Worm (Caenorhabditis elegans): ENCODE data around the gene nlp-78.

DNA sequence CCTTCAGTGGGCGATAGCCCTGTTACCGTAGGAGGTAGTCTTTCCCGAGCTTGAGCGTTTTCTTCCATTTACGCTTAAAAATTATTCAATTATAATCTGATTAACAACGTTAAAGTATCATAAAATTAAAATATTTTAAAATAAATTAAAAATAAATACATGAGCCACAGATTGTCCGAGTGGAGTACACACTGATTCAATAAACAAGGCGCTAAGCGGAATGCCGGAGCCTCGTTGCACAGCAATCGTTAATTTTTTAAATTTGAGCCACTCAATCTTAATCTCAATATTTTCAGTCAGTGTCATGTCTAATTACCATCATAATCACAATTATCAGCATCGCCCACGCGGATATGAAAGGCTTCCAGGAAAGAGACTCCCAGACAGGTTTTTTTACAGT lies 41.1 kb downstream of the nlp-78 start, which contains the start of the genes sec-5 and pir-1:
- TF ChIP-seq nhr-129 (tag; optimal IDR thresholded peaks at IDR 0.05) (no peak), sem-4 (tag; optimal IDR thresholded peaks at IDR 0.05) (no peak), C34F6.9 (tag; optimal IDR thresholded peaks at IDR 0.05) (peak; percentile 53), skn-1 (tag; optimal IDR thresholded peaks at IDR 0.05) (no peak), unc-55 (GFP tag; optimal IDR thresholded peaks at IDR 0.05) (peak; percentile 72), ZK546.5 (tag; optimal IDR thresholded peaks at IDR 0.05) (no peak), ceh-82 (tag; optimal IDR thresholded peaks at IDR 0.05) (no peak), nhr-12 (tag; optimal IDR thresholded peaks at IDR 0.05) (no peak), nhr-77 (tag; optimal IDR thresholded peaks at IDR 0.05) (no peak), ztf-4 (tag; optimal IDR thresholded peaks at IDR 0.05) (no peak), nhr-11 (tag; optimal IDR thresholded peaks at IDR 0.05) (no peak), nhr-25 (tag; optimal IDR thresholded peaks at IDR 0.05) (peak; percentile 35), unc-62 (GFP tag; optimal IDR thresholded peaks at IDR 0.05) (no peak), nhr-23 (tag; optimal IDR thresholded peaks at IDR 0.05) (no peak)

All from whole organism, L2 larva.